Fruit fly (Drosophila melanogaster) S2 (cell line): ENCODE results near the gene CG42779.

Experiments
- CG8478 ChIP-seq: fragments of >200 bp; optimal IDR thresholded peaks from 2 replicates; lab custom pipeline; 2018
- CTCF ChIP-seq, 2 experiments: fragments of >200 bp; optimal IDR thresholded peaks; 2 replicates each; lab custom pipeline; 2018

CG42779 gene

DNA sequence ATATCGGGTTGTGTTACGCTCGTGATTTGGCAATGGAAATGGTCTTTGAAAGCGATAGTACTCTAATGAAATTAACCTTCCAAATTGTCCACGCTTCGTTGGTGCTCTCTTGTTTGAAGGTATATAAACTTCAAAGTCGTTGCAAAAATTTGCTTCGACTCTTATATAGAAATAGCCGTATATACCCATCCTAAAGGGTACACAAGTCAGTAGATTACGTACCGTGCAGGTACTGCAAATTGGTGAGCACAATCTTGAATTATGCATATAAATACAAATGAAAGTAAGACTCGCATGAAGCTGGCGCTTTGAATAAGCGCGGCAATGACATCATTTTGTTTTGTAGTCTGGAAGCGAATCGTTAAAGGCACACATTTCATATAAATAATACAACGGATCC is 5.1 kb upstream of the CG42779 start:
- TF ChIP-seq CG8478 (lab: Kevin White, UChicago) = no peak
- TF ChIP-seq CTCF (optimal IDR thresholded peaks at IDR 0.05; lab: Kevin White, UChicago) = no peak

DNA sequence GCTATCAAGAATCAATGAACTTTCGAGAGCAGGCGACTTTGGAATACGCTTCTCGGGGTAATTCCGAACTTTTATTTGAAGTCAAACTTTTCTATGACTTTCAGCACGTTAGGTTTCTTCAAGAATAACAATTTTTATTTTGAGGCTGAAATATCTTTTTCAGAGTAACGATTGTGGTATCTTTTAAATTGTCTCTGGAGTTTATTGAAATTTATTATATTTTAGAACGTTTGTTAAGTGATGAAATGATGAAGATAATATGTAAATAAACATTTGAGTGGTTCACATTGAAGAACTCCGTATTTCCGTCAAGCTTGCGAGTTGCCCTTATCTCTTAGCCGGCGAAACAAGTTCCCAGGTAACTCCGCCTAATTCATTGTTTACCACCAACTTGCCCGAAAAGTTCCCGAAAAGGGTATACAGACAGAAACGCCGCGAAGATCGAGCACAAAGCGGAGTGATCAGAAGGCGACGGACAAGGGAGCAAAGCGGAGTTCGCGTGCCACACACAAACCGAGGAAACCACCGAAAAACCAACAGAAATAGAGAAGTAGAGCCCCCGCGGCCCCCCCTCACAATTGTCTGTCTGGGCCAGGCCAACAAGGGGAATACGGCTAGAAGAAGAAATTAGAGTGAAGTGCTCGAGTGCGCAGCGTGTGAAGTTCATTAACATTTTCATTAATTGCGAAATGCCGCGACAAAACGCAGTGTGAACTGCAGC is 3.6 kb upstream of the CG42779 start:
- TF ChIP-seq CG8478 (lab: Kevin White, UChicago) (no peak), CTCF (optimal IDR thresholded peaks at IDR 0.05; lab: Kevin White, UChicago) (no peak)

DNA sequence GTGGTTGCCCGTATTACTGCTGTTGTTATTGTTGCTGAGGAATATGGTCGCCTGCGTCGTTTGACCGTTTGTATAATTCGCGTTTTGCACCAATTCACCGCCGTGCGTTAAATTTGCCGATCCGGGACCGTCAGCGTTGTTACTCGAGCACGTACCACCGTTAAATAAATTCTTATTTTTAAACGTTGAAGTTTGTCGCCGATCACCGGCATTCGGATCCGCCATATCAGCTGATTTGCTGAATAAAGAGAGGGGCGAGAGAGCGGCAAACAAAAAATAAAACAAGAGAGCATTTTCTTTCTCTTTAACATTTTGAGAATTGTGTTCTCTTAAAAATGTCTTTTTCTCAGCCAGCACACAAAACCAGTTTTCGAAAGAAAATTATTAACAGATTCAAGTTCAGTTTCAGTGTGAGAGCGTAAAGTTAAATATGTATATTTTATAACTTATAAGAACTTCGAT is 2.4 kb upstream of the CG42779 start:
- TF ChIP-seq CTCF (optimal IDR thresholded peaks at IDR 0.05; lab: Kevin White, UChicago) (no peak), CG8478 (lab: Kevin White, UChicago) (no peak)

DNA sequence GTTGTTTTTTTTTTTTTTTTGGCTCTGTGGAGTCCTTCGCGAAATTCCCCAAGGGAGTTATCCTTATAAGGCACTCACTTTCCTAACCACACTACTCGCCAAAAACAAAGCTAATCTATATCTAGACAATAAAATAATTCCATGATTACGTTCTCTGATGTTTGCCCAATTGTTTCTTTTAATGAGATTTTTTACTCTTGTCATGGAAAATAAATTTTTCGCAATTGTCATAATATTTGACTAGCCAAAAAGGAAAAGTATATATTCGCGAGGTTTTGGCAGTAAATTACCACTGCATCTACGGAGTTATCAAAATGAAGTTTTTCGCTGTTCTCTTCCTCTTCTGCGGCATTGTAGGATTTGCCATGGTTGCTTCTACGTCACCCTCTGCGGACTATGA is 1.2 kb upstream of the CG42779 start, which contains the start of gene CG34278:
Gene CG34278 (plus strand): TSS at position 301 of the 400 bp plus-strand sequence.
- no peak for TF ChIP-seq CTCF (optimal IDR thresholded peaks at IDR 0.05; lab: Kevin White, UChicago)
- TF ChIP-seq CG8478 (lab: Kevin White, UChicago) = no peak

DNA sequence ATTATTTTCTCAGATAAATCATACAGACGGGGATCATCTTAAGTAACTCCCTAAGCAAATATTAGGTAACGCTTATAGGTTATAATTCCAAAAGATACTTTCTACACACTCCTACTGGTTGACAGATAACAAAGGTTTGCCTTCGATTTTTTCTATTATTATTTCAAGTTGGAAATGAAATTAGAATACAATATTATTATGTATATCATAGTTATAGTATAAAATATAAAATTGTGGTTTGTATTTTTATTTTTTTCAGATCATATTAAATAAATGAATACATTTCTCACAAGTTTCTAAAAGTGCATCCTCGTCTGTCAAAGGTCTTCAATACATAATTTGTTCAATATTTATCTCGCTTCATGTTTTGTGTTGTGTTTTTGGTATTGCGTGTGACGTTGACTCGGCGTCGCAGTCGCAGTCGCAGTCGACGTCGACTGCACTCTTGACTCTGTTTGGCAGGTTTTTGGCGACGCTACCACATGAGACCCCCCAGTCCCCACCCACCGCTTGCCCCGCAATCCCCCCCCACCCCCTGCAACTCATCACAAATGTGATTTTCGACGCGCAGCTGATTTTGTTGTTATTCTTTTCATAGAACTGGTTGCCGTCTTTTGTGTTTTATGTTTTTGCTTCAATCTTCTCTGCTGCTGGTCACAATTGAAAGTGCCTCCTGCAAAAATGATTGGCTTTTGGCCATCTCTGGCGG is 1.6 kb downstream of the CG42779 start:
- no peak for TF ChIP-seq CG8478 (lab: Kevin White, UChicago)
- TF ChIP-seq CTCF (optimal IDR thresholded peaks at IDR 0.05; lab: Kevin White, UChicago) = no peak

DNA sequence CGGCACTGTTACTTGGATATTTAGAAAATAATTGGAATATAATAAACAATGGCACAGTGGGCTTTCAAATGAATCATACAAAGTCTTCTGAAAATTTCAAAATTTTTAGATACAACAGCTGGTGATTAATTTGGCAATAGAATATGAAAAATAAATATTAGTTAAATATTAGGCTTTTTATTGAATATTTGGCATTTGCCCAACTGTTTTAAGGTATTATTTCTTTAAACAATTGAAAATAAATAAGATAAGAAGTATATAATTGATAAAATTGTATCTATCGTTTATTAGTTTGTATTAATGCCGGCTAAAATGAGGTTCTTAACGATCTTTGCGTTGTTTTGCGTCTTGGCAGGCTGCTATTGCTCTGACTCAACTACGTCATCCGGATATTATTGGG is 2.8 kb downstream of the CG42779 start, which contains the start of gene CG45079:
Gene CG45079 (plus strand): TSS at position 301 of the 400 bp plus-strand sequence.
- TF ChIP-seq CTCF (optimal IDR thresholded peaks at IDR 0.05; lab: Kevin White, UChicago) (no peak), CG8478 (lab: Kevin White, UChicago) (no peak)

DNA sequence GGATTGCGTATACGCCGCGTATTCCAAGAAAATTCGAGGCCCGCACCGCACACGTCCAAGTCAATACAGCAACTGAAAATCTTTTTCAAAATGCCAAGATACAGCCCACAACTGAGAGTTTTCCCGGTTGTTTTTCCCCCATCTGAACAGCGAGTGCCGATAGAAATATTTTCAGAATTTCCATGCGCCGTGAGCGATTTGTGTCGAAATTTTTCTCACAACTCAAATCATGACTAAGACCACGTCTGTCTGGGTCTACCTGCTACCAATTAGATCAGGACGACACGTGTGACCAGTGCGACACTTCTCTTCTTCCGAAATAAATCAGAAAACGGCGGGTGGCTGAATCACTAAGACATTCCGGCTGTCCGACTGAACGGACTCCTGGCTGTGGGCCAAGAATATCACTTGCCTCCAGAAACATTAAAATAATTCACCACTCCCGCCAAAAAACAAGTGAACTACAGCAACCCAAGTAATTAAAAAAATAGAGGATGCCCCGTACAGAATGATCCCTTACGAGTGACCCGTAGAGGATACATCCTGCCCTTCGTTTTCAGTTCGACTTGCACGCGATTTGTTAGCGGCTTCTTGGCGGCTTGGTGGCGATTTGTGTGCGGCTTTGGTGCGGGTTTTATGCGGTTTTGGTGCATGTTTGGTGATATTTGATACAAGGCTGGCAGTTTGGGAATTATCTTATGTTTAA is 4.1 kb downstream of the CG42779 start, which contains the start of gene cher:
Gene cher (minus strand): TSS at position 51 of the 706 bp plus-strand sequence.
- TF ChIP-seq CTCF (optimal IDR thresholded peaks at IDR 0.05; lab: Kevin White, UChicago) (no peak), CG8478 (lab: Kevin White, UChicago) (no peak)

DNA sequence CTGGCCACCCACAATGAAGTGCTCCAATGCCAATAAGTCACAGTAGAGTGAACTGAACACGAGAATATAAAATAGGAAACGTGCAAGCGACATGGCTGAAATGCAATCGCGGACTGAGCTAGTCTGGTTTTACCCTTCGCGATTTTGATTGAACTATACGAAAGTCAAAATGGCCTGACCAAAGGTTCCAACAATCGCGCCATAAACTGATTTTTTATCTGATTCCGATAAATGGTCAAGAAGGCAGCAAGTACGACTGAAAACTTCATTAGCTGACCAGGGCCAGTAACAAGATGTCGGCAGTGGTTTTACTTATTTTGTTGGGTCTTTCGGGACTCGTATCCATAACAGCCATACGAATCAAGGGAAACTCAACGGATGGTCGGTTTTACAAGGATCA is 5.5 kb downstream of the CG42779 start, which contains the start of the genes CG17477 and CG31269:
Gene CG17477 (minus strand): TSS at position 101 of the 400 bp plus-strand sequence.
Gene CG31269 (plus strand): TSS at position 289 of the 400 bp plus-strand sequence.
- TF ChIP-seq CG8478 (lab: Kevin White, UChicago) (no peak), CTCF (optimal IDR thresholded peaks at IDR 0.05; lab: Kevin White, UChicago) (no peak)

DNA sequence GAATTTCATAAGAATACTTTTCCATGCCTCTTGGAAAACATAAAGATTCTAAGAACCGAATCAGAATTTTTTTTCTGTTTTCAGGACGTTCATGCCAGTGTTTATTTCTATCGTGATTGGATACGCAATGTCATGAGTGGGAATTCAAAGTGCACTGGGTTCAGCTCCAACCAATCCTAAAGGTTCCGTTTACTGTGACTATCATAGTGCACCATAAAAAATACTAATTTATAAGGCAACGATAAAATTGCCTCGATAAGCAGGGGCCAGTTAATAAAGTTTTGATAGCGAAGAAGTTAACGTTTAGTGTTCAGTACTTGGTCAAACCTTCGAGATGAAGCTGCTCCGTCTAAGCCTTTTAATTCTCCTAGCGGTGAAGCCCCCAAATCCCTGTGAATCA is 6.5 kb downstream of the CG42779 start, which contains the start of gene CG31265:
Gene CG31265 (plus strand): TSS at position 301 of the 400 bp plus-strand sequence.
- TF ChIP-seq CG8478 (lab: Kevin White, UChicago) (no peak), CTCF (optimal IDR thresholded peaks at IDR 0.05; lab: Kevin White, UChicago) (no peak)

DNA sequence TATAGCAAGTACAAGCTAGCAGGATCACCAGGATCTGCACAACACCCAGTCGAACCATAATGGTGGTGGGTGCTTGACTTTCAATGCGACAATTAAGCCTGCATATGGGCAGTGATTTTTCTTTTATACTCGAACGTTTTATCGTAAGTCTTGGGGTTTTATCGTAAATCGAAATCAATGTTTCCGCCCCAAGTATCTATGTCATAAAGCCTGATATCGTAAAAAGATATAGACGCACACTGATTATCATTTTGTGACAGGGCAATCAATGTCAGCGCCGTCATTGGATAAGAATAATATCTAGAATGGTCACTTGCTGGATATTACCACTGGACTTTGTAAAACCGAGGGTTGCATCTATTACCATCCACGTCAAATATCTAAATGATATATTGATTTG is 8.9 kb downstream of the CG42779 start, which contains the start of gene CG17475:
Gene CG17475 (minus strand): TSS at position 101 of the 400 bp plus-strand sequence.
- TF ChIP-seq CG8478 (lab: Kevin White, UChicago) = no peak
- no peak for TF ChIP-seq CTCF (optimal IDR thresholded peaks at IDR 0.05; lab: Kevin White, UChicago)

DNA sequence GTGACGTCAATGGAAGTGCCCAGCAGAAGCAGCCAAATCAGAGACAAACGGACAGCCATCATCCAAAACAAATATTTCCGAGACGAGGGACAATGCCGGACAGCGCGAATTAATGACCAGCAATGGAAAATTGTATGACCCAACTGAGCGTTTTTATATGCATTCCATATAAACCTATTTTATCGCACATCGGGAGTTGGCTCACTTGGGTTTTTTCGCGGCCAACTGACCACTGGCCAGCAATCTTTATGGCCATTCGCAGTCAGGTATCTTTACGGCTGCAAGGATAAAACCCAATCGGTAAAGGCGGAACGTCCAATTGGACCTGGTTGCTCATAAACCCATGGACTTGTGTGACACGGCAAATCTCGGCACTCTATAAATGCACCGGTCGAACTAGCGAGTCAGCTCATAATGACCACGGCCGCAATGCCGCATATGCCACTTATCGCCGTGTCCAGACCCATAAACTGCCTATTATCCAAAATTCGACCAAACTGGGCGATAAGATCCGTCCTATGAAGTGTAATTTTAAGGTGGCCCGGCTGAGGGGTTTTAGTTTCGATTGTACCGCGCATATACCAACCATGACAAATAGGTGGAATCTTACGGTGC is 10.8 kb downstream of the CG42779 start, which contains the start of the genes CG4053 and CG31266:
Gene CG4053 (minus strand): TSS at position 101 of the 615 bp plus-strand sequence.
Gene CG31266 (plus strand): TSS at position 565 of the 615 bp plus-strand sequence.
- no peak for TF ChIP-seq CG8478 (lab: Kevin White, UChicago)
- TF ChIP-seq CTCF (optimal IDR thresholded peaks at IDR 0.05; lab: Kevin White, UChicago) = no peak

DNA sequence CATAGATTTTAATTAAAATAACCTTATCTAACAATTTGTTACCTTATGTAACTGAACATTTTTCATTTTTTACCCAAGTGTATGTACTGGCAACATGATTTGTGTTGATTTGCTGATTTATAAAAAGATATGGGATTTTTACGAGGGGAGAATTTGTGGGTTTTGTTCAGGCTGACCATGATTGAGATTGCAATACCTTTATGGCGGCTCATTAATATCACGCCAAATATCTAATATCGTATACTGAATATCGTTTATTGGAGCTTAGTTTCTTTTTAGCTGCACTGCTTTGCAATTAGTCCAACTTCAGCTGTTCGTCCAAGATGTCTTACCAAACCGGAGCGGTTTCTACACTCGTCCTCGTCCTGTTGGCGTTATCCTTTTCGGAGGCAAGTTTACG is 12.5 kb downstream of the CG42779 start, which contains the start of gene CG31267:
Gene CG31267 (plus strand): TSS at position 301 of the 400 bp plus-strand sequence.
- TF ChIP-seq CTCF (optimal IDR thresholded peaks at IDR 0.05; lab: Kevin White, UChicago) = no peak
- no peak for TF ChIP-seq CG8478 (lab: Kevin White, UChicago)

DNA sequence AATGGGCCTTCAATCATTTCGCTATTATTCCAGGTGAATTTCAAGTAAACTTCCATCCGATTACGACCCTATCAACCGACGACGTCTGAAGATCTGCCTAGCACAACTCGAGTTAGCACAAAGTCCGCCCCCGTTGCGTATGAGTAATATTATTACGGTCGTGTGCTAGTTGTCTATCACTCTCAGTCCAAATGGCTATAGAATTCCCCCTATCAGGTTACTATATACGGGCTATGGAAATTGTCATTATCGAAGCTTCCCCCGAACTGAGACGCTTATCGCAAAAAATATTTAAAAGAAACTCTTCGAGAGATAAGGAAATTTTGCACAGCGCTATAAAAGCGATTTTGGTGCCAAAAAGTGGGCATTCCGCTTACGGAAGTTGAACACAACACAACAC is 14.4 kb downstream of the CG42779 start, which contains the start of gene CG5246:
Gene CG5246 (plus strand): TSS at position 365 of the 400 bp plus-strand sequence.
- TF ChIP-seq CG8478 (lab: Kevin White, UChicago) (no peak), CTCF (optimal IDR thresholded peaks at IDR 0.05; lab: Kevin White, UChicago) (no peak)
